Worm (Caenorhabditis elegans): ENCODE results near the gene oac-56.

ce11 chrIV:14297058-14297457, 53.5 kb downstream of the oac-56 start:
- TF ChIP-seq ztf-29 (GFP tag; IDR thresholded peaks at IDR 0.05) (no peak), med-1 (GFP tag; optimal IDR thresholded peaks at IDR 0.05; ENCODE audit: insufficient read depth) (no peak), flt-1 (GFP tag; IDR thresholded peaks at IDR 0.05) (no peak), ztf-23 (GFP tag; IDR thresholded peaks at IDR 0.05) (no peak), cog-1 (tag; optimal IDR thresholded peaks at IDR 0.05) (no peak), tab-1 (GFP tag; IDR thresholded peaks at IDR 0.05) (no peak), T22C8.4 (GFP tag; IDR thresholded peaks at IDR 0.05) (no peak), ref-1 (GFP tag; conservative IDR thresholded peaks at IDR 0.05) (no peak), klf-2 (GFP tag; conservative IDR thresholded peaks at IDR 0.05) (no peak)
